Fruit fly (Drosophila melanogaster): ENCODE measurements around the gene Ugt303A1.

The Ugt303A1 gene

DNA sequence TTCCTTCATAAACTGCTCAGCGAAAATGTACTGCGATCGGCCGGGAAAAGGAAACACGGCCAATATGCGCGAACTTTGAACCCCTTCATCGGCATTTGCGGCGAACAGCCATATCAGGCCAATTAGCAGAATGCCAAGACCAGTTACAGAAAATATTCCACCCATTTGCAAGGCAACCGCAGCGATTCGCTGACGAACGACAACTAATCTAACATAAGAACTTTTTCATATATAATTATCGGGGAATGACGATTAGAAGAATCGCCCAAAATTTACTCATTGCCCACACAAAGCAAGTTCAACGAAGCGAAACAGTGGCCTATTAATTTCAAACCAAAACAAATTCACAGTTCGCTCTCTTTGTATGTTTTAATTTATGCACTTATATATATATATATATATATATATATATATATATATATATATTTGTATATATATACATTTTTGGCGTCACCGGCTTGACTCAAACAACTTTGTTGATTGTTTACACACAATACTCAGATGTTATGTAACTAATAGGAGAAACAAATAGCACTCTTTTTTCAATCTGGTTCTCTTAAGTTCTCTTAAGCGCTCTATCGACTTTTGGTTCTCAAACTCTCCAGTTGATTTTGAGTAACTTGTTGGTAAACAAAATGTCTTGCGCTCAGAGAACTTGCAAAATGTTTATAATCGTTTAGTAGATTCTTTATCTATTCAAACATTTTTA is 2.7 kb upstream of the Ugt303A1 start, which contains the start of gene Ugt35A1:
TSS of gene Ugt35A1 (minus strand) at position 205 of the 709 bp plus-strand sequence.
- no peak for TF ChIP-seq CG14711 (tag; optimal IDR thresholded peaks at IDR 0.05)
- peak; percentile 3 for TF ChIP-seq CG12768 (GFP tag; optimal IDR thresholded peaks at IDR 0.05)
- TF ChIP-seq kay (GFP tag; ENCODE audit: borderline replicate concordance): peak; percentile 92
- TF ChIP-seq cic (GFP tag; optimal IDR thresholded peaks at IDR 0.05): no peak
- TF ChIP-seq Mnt (GFP tag; optimal IDR thresholded peaks at IDR 0.05): no peak

dm6 chr3R:11173169-11173506 is 2.2 kb upstream of the Ugt303A1 start:
- TF ChIP-seq cic (GFP tag; optimal IDR thresholded peaks at IDR 0.05) (peak; percentile 74), CG11617 (GFP tag; optimal IDR thresholded peaks at IDR 0.05) (peak; percentile 51), CG33017 (tag; optimal IDR thresholded peaks at IDR 0.05) (peak; percentile 67), kay (GFP tag; ENCODE audit: borderline replicate concordance) (peak; percentile 58), bab1 (GFP tag; optimal IDR thresholded peaks at IDR 0.05) (no peak), tj (GFP tag; optimal IDR thresholded peaks at IDR 0.05) (peak; percentile 14), CG7101 (tag; optimal IDR thresholded peaks at IDR 0.05) (peak; percentile 32), Clk (GFP tag; optimal IDR thresholded peaks at IDR 0.05) (no peak), CG12768 (GFP tag; optimal IDR thresholded peaks at IDR 0.05) (peak; percentile 42), CG7045 (GFP tag; optimal IDR thresholded peaks at IDR 0.05) (peak; percentile 59), toe (GFP tag; optimal IDR thresholded peaks at IDR 0.05) (no peak), CG14711 (tag; optimal IDR thresholded peaks at IDR 0.05) (peak; percentile 45)

DNA sequence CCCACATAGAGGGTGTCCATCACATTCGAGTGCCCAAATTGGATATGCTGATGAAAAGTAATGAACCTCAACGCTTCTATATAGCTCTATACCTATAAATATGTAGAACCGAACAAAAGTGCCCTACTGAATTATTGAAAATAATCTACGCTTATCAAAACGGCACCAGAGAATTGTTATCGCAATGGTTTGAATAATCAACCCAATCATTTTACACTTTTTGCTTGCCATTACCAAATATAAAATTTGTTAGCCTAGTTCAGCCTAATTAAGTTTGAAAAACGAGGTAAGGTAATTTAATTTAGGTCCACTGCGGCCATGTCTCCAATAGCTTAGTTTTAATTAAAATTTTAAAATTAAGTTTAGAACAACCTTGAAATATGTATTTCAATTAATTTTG is 448 bp downstream of the Ugt303A1 start:
- TF ChIP-seq pad (GFP tag; optimal IDR thresholded peaks at IDR 0.05) (no peak), cnc (optimal IDR thresholded peaks at IDR 0.05) (no peak), ovo (GFP tag; optimal IDR thresholded peaks at IDR 0.05) (no peak), bab1 (GFP tag; optimal IDR thresholded peaks at IDR 0.05) (no peak), CG14711 (tag; optimal IDR thresholded peaks at IDR 0.05) (no peak), CG7101 (tag; optimal IDR thresholded peaks at IDR 0.05) (no peak), CG12768 (GFP tag; optimal IDR thresholded peaks at IDR 0.05) (no peak), Clk (GFP tag; optimal IDR thresholded peaks at IDR 0.05) (no peak), Mnt (GFP tag; optimal IDR thresholded peaks at IDR 0.05) (no peak), CG11617 (GFP tag; optimal IDR thresholded peaks at IDR 0.05) (no peak), Crg-1 (GFP tag; optimal IDR thresholded peaks at IDR 0.05) (no peak), CG1620 (GFP tag; optimal IDR thresholded peaks at IDR 0.05) (no peak), CG5204 (GFP tag; optimal IDR thresholded peaks at IDR 0.05) (no peak), CG33017 (tag; optimal IDR thresholded peaks at IDR 0.05) (no peak), CG7045 (GFP tag; optimal IDR thresholded peaks at IDR 0.05) (no peak)

DNA sequence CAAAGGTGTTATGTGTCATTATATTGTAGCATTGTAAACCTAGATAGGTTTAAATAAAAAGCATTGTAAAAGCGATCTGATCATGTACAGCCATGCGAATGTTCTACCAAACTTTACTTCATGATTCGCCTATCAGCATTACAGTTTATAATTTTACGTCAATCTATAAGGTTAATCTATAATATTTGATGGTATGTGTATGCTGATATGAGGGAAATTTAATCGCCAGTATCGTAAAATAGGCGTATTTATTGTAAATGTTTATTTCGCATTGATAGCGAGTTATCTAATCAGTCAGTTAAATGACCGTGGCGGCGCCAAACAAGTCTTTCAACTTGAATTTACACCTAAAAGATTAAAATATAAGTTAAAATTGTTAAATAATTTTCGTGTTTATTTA is 2.2 kb downstream of the Ugt303A1 start:
- TF ChIP-seq tj (GFP tag; optimal IDR thresholded peaks at IDR 0.05): no peak
- TF ChIP-seq CG11617 (GFP tag; optimal IDR thresholded peaks at IDR 0.05): no peak
- TF ChIP-seq Mnt (GFP tag; optimal IDR thresholded peaks at IDR 0.05): no peak

DNA sequence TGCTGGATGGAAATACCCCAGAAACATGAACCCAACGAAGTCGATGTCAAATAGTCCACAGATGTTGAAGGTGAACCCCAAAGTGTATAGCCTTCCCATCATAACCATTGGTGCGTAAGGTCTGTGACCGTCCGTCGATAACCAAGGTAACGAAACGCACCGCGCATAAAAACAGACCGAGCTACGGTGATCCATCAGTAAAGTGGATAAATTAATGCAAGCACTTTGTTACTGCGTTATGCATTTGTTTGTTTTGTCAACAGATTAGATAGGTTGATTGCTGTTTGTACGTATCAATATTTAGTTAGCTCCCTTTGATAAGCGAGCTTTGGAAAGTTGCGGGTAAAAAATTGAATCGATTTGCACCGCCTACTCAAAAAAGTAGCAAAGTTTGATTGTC is 3.0 kb downstream of the Ugt303A1 start:
- TF ChIP-seq kay (GFP tag; ENCODE audit: borderline replicate concordance) (peak; percentile 59), cnc (optimal IDR thresholded peaks at IDR 0.05) (no peak), CG12768 (GFP tag; optimal IDR thresholded peaks at IDR 0.05) (peak; percentile 66), Clk (GFP tag; optimal IDR thresholded peaks at IDR 0.05) (no peak), toe (GFP tag; optimal IDR thresholded peaks at IDR 0.05) (no peak), cic (GFP tag; optimal IDR thresholded peaks at IDR 0.05) (peak; percentile 60), CG7045 (GFP tag; optimal IDR thresholded peaks at IDR 0.05) (peak; percentile 49), CG7101 (tag; optimal IDR thresholded peaks at IDR 0.05) (peak; percentile 53), ovo (GFP tag; optimal IDR thresholded peaks at IDR 0.05) (no peak), Hr96 (GFP tag; optimal IDR thresholded peaks at IDR 0.05) (no peak), CG14711 (tag; optimal IDR thresholded peaks at IDR 0.05) (peak; percentile 36), pad (GFP tag; optimal IDR thresholded peaks at IDR 0.05) (no peak), CG5204 (GFP tag; optimal IDR thresholded peaks at IDR 0.05) (peak; percentile 12), CG11617 (GFP tag; optimal IDR thresholded peaks at IDR 0.05) (peak; percentile 9), CG33017 (tag; optimal IDR thresholded peaks at IDR 0.05) (peak; percentile 33), tj (GFP tag; optimal IDR thresholded peaks at IDR 0.05) (no peak), CG1620 (GFP tag; optimal IDR thresholded peaks at IDR 0.05) (no peak), bab1 (GFP tag; optimal IDR thresholded peaks at IDR 0.05) (no peak), Mnt (GFP tag; optimal IDR thresholded peaks at IDR 0.05) (peak; percentile 2)

DNA sequence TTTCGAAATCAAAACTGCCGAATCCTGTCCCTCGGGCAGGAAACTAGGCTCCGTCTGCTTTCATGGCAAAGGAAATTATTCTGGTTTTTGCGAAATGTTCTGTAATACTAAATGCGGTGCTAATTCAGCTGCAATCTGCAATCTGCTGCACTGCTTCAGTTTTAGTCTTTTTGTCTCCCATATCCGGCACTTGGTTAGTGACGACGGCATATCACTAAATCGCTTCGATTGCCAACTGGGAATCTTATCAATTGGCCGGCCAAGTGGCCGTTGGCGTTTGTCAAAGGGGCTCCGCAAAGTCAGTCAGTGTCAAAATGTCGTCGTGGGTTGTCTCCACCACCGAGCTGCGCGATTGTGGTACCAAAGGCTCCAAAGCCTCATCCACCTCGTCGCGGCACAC is 20.5 kb downstream of the Ugt303A1 start, which contains the start of gene CG18577:
TSS of gene CG18577 (plus strand) at position 301 of the 400 bp plus-strand sequence.
- TF ChIP-seq cic (GFP tag; optimal IDR thresholded peaks at IDR 0.05) (peak; percentile 80), Hr96 (GFP tag; optimal IDR thresholded peaks at IDR 0.05) (no peak)

DNA sequence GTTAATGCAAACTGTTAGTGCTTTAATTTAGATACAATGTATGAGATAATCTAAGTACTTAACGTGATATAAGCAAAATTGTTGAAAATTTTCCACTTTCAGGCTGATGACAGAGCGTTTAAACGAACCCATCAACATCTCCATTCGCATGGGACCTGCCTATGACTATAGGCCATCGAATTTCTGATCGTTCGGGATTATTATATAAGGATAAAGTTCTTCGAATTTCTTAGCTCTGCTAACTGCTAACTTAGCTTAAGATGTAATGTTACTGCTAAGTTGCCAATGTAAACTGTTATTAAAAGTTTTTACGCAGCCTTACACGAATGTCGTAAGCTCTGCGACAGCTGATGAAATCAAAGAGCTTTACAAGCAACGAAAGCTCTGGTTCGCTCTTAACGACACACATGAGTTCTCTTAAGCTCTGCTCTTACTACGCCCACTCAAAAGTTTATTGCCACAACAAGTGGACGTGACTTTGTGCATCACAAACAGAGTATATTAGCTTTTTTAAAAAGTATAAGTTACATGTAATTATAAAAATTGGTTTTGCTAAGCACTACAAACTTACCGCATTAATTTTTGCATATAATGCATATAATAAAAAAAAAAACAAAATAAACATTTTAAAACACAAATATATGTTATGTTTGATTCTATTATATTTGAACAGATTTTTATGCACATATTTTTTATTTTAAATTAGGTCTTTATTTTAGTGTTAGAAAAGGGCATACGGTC is 21.5 kb downstream of the Ugt303A1 start:
- peak; percentile 100 for TF ChIP-seq CG7045 (GFP tag; optimal IDR thresholded peaks at IDR 0.05)
- TF ChIP-seq toe (GFP tag; optimal IDR thresholded peaks at IDR 0.05): peak; percentile 83
- peak; percentile 98 for TF ChIP-seq CG7101 (tag; optimal IDR thresholded peaks at IDR 0.05)
- peak; percentile 80 for TF ChIP-seq Crg-1 (GFP tag; optimal IDR thresholded peaks at IDR 0.05)
- peak; percentile 98 for TF ChIP-seq CG11617 (GFP tag; optimal IDR thresholded peaks at IDR 0.05)
- peak; percentile 96 for TF ChIP-seq kay (GFP tag; ENCODE audit: borderline replicate concordance)
- TF ChIP-seq cic (GFP tag; optimal IDR thresholded peaks at IDR 0.05): peak; percentile 98
- peak; percentile 97 for TF ChIP-seq CG33017 (tag; optimal IDR thresholded peaks at IDR 0.05)
- peak; percentile 95 for TF ChIP-seq bab1 (GFP tag; optimal IDR thresholded peaks at IDR 0.05)
- TF ChIP-seq Clk (GFP tag; optimal IDR thresholded peaks at IDR 0.05): peak; percentile 98
- peak; percentile 99 for TF ChIP-seq CG12768 (GFP tag; optimal IDR thresholded peaks at IDR 0.05)
- peak; percentile 94 for TF ChIP-seq CG5204 (GFP tag; optimal IDR thresholded peaks at IDR 0.05)
- TF ChIP-seq tj (GFP tag; optimal IDR thresholded peaks at IDR 0.05): peak; percentile 89
- no peak for TF ChIP-seq cnc (optimal IDR thresholded peaks at IDR 0.05)
- peak; percentile 96 for TF ChIP-seq CG14711 (tag; optimal IDR thresholded peaks at IDR 0.05)
- TF ChIP-seq ovo (GFP tag; optimal IDR thresholded peaks at IDR 0.05): peak; percentile 88
- peak; percentile 93 for TF ChIP-seq pad (GFP tag; optimal IDR thresholded peaks at IDR 0.05)
- peak; percentile 89 for TF ChIP-seq Hr96 (GFP tag; optimal IDR thresholded peaks at IDR 0.05)
- TF ChIP-seq CG1620 (GFP tag; optimal IDR thresholded peaks at IDR 0.05): peak; percentile 84
- TF ChIP-seq Mnt (GFP tag; optimal IDR thresholded peaks at IDR 0.05): no peak
